Worm (Caenorhabditis elegans) whole organism, L3 larva: ENCODE results near the gene M117.6.

Experiments used
- egl-27 ChIP-seq: sonication (generic microtip); optimal IDR thresholded peaks from 4 replicates; lab custom pipeline; 2017; ENCODE audit warnings: missing biosample characterization, missing genetic modification reagents, missing genetic modification characterization
- fos-1 ChIP-seq: fragments of 150-350 bp; optimal IDR thresholded peaks from 2 replicates; lab custom pipeline; 2014; ENCODE audit warnings: missing biosample characterization, missing genetic modification characterization
- lin-39 ChIP-seq: fragments of 150-350 bp; optimal IDR thresholded peaks from 2 replicates; lab custom pipeline; 2018; ENCODE audit warnings: missing biosample characterization, missing genetic modification reagents, missing genetic modification characterization
- nhr-11 ChIP-seq: fragments of 150-350 bp; optimal IDR thresholded peaks from 2 replicates; lab custom pipeline; 2014; ENCODE audit warnings: missing biosample characterization, missing genetic modification characterization
- nhr-12 ChIP-seq: fragments of 150-350 bp; optimal IDR thresholded peaks from 2 replicates; lab custom pipeline; 2014; ENCODE audit warnings: missing biosample characterization, missing genetic modification characterization
- nhr-237 ChIP-seq: fragments of 150-350 bp; optimal IDR thresholded peaks from 2 replicates; lab custom pipeline; 2014; ENCODE audit warnings: missing biosample characterization, missing genetic modification characterization
- nhr-43 ChIP-seq: sonication (generic microtip); optimal IDR thresholded peaks from 2 replicates; lab custom pipeline; 2016; ENCODE audit warnings: mild to moderate bottlenecking, missing genetic modification characterization, missing compliant biosample characterization; ENCODE audit not compliant: poor library complexity, severe bottlenecking
- nhr-77 ChIP-seq: fragments of 150-350 bp; optimal IDR thresholded peaks from 2 replicates; lab custom pipeline; 2014; ENCODE audit warnings: missing biosample characterization, missing genetic modification characterization
- pqm-1 ChIP-seq: fragments of 150-350 bp; optimal IDR thresholded peaks from 2 replicates; lab custom pipeline; 2017; ENCODE audit warnings: missing biosample characterization, missing genetic modification characterization, inconsistent platforms
- snpc-4 ChIP-seq: fragments of 150-350 bp; optimal IDR thresholded peaks from 2 replicates; lab custom pipeline; 2014; ENCODE audit warnings: missing biosample characterization, missing genetic modification characterization
- ztf-11 ChIP-seq: fragments of 150-350 bp; optimal IDR thresholded peaks from 2 replicates; lab custom pipeline; 2014; ENCODE audit warnings: missing biosample characterization, missing genetic modification characterization

DNA sequence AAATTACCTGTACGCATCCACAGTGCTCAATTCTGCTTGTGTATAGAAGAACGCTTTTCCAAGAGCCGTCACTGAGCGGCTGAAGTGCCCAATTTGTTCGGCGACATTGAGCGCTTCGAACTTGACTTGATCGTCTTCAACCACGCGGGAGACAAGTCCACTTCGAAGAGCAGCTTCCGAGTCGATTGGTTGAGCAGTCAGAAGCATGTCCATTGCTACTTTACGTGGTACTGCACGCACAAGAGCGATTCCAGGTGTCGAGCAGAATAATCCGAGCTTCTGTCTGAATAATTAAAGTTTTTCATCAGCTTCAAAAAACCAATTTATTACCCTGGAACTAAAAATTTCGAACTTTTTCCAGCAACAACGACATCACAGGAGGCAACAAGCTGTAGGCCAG, 27.5 kb upstream of the M117.6 start:
- TF ChIP-seq snpc-4 (tag; lab: Kevin White, UChicago): no peak
- no peak for TF ChIP-seq nhr-43 (tag; lab: Kevin White, UChicago)
- TF ChIP-seq nhr-11 (tag; lab: Kevin White, UChicago): no peak
- TF ChIP-seq lin-39 (tag; lab: Kevin White, UChicago): no peak
- no peak for TF ChIP-seq pqm-1 (tag; lab: Kevin White, UChicago)
- TF ChIP-seq nhr-237 (tag; lab: Kevin White, UChicago): no peak
- TF ChIP-seq nhr-77 (tag; lab: Kevin White, UChicago): no peak
- no peak for TF ChIP-seq fos-1 (tag; lab: Kevin White, UChicago)
- TF ChIP-seq egl-27 (tag; lab: Kevin White, UChicago): no peak
- no peak for TF ChIP-seq ztf-11
- no peak for TF ChIP-seq nhr-12 (tag; lab: Kevin White, UChicago)
